Fruit fly (Drosophila melanogaster) whole organism, prepupa: ENCODE data around the gene CG17681.

Experiments used
- CG7368 ChIP-seq: fragments of 200-800 bp; sonication (Bioruptor generic); optimal IDR thresholded peaks from 3 replicates; lab custom pipeline; 2016; ENCODE audit warnings: missing biosample characterization, missing genetic modification characterization
- CG8119 ChIP-seq: fragments of 200-800 bp; sonication (Bioruptor generic); IDR thresholded peaks from 3 replicates; pipeline ENCODE4 v1.3.6; 2022; ENCODE audit warnings: missing biosample characterization, missing genetic modification characterization

DNA sequence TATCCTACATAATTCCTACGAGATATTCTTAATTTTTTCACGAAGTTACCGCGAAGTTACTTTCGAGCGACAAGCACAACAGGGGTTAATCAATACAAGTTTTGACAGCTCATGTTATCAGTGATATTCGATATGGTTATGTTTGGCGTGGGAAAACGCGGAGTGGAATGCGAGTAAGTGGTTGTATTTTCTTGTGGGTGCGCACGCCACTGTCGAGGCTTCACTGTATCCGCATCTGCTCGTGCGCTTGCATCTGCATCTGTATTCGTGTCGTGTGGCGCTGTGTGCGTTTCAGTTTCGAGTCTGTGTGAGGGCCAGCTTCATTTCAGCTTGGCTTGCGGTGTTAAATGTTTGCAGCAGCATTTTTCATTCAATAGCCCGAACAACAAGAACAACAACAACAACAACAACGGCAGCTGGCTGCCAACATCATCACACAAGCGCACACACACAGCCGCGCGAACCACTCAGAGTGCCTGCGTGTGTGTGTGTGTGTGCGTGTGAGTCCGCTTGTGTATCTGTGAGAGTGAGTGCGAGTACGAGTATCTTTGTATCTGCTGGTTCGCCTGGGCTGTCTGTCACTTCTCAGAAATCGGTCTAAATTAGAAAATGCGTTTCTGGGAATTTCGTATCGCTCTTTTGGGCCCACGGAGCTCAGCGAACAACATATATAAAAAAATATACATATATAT lies 1.6 kb upstream of the CG17681 start:
- TF ChIP-seq CG7368 (GFP tag; lab: Kevin White, UChicago), result no peak
- peak; percentile 46; the same call in 1 of the 3 replicates for TF ChIP-seq CG8119 (GFP tag; lab: Robert Waterston, UW)
